Fruit fly (Drosophila melanogaster) whole organism, embryonic: ENCODE data around the gene CG43273.

ENCODE experiments used
- Atf-2 ChIP-seq: fragments of 200-800 bp; sonication (Bioruptor generic); optimal IDR thresholded peaks from 2 replicates; lab custom pipeline; 2016; ENCODE audit warnings: missing biosample characterization, missing genetic modification characterization
- Bgb ChIP-seq: fragments of 200-800 bp; sonication (Bioruptor generic); IDR thresholded peaks from 2 replicates; pipeline ENCODE4 v1.3.6; 2022; ENCODE audit warnings: missing biosample characterization, missing genetic modification characterization; ENCODE audit not compliant: partially characterized antibody
- CG12659 ChIP-seq: fragments of 200-800 bp; sonication (Bioruptor generic); optimal IDR thresholded peaks from 3 replicates; lab custom pipeline; 2017; ENCODE audit warnings: mild to moderate bottlenecking, missing biosample characterization, missing genetic modification reagents, missing genetic modification characterization
- CG12744 ChIP-seq: fragments of 200-800 bp; sonication (Bioruptor generic); optimal IDR thresholded peaks from 2 replicates; lab custom pipeline; 2016; ENCODE audit warnings: missing biosample characterization, missing genetic modification characterization
- CG13624 ChIP-seq: fragments of 200-800 bp; sonication (Bioruptor generic); optimal IDR thresholded peaks from 2 replicates; lab custom pipeline; 2016; ENCODE audit warnings: missing biosample characterization, missing genetic modification characterization
- CG15514 ChIP-seq: fragments of 200-800 bp; sonication (Bioruptor generic); optimal IDR thresholded peaks from 3 replicates; lab custom pipeline; 2017; ENCODE audit warnings: missing biosample characterization, missing genetic modification characterization, mild to moderate bottlenecking, moderate library complexity, missing genetic modification reagents
- CG15601 ChIP-seq: fragments of 200-800 bp; sonication (Bioruptor generic); optimal IDR thresholded peaks from 3 replicates; lab custom pipeline; 2019; ENCODE audit warnings: missing biosample characterization, mild to moderate bottlenecking, missing genetic modification characterization, moderate library complexity
- CG18476 ChIP-seq: fragments of 200-800 bp; sonication (Bioruptor generic); optimal IDR thresholded peaks from 2 replicates; lab custom pipeline; 2016; ENCODE audit warnings: missing biosample characterization, mild to moderate bottlenecking, missing genetic modification characterization
- CG2678 ChIP-seq: fragments of 200-800 bp; sonication (Bioruptor generic); optimal IDR thresholded peaks from 3 replicates; lab custom pipeline; 2019; ENCODE audit warnings: missing biosample characterization, mild to moderate bottlenecking, missing genetic modification characterization, moderate library complexity
- CG32532 ChIP-seq: fragments of 200-800 bp; sonication (Bioruptor generic); IDR thresholded peaks from 2 replicates; pipeline ENCODE4 v1.3.6; 2022; ENCODE audit warnings: missing biosample characterization, missing genetic modification characterization
- CG4360 ChIP-seq: fragments of 200-800 bp; sonication (Bioruptor generic); IDR thresholded peaks from 2 replicates; pipeline ENCODE4 v1.3.6; 2022; ENCODE audit warnings: missing biosample characterization, missing genetic modification characterization
- CG5953 ChIP-seq: fragments of 200-800 bp; sonication (Bioruptor generic); IDR thresholded peaks from 2 replicates; pipeline ENCODE4 v1.3.6; 2022; ENCODE audit warnings: missing biosample characterization, missing genetic modification characterization
- CG6654 ChIP-seq: fragments of 200-800 bp; sonication (Bioruptor generic); optimal IDR thresholded peaks from 2 replicates; lab custom pipeline; 2017; ENCODE audit warnings: missing biosample characterization, mild to moderate bottlenecking, missing genetic modification characterization
- CG6689 ChIP-seq: fragments of 200-800 bp; sonication (Bioruptor generic); IDR thresholded peaks from 2 replicates; pipeline ENCODE4 v1.3.6; 2022; ENCODE audit warnings: missing biosample characterization, missing genetic modification characterization
- CG7786 ChIP-seq: fragments of 200-800 bp; sonication (Bioruptor generic); optimal IDR thresholded peaks from 2 replicates; lab custom pipeline; 2016; ENCODE audit warnings: missing biosample characterization, missing genetic modification characterization
- CG9215 ChIP-seq: fragments of 200-800 bp; sonication (Bioruptor generic); IDR thresholded peaks from 2 replicates; pipeline ENCODE4 v1.3.6; 2022; ENCODE audit warnings: missing biosample characterization, missing genetic modification characterization
- Dref ChIP-seq: fragments of 200-800 bp; sonication (Bioruptor generic); IDR thresholded peaks from 2 replicates; pipeline ENCODE4 v1.3.6; 2022; ENCODE audit warnings: missing biosample characterization, missing genetic modification characterization
- HLH3B ChIP-seq: fragments of 200-800 bp; sonication (Bioruptor generic); IDR thresholded peaks from 2 replicates; pipeline ENCODE4 v1.3.6; 2022; ENCODE audit warnings: missing biosample characterization, missing genetic modification characterization
- Hand ChIP-seq: fragments of 200-800 bp; sonication (Bioruptor generic); optimal IDR thresholded peaks from 2 replicates; lab custom pipeline; 2017; ENCODE audit warnings: mild to moderate bottlenecking, missing biosample characterization, missing genetic modification reagents, missing genetic modification characterization
- Lim3 ChIP-seq: fragments of 200-800 bp; sonication (Bioruptor generic); IDR thresholded peaks from 2 replicates; pipeline ENCODE4 v1.3.6; 2022; ENCODE audit warnings: missing biosample characterization, missing genetic modification characterization
- MESR4 ChIP-seq: fragments of 200-800 bp; sonication (Bioruptor generic); optimal IDR thresholded peaks from 2 replicates; lab custom pipeline; 2018; ENCODE audit warnings: missing biosample characterization, mild to moderate bottlenecking, missing genetic modification characterization, moderate library complexity
- Med ChIP-seq: fragments of 200-800 bp; sonication (Bioruptor generic); peaks from one replicate; lab custom pipeline; 2016; ENCODE audit warnings: missing biosample characterization, missing genetic modification characterization, mild to moderate bottlenecking, inconsistent platforms, moderate library complexity
- Meics ChIP-seq: fragments of 200-800 bp; sonication (Bioruptor generic); optimal IDR thresholded peaks from 2 replicates; lab custom pipeline; 2017; ENCODE audit warnings: missing biosample characterization, mild to moderate bottlenecking, missing genetic modification characterization
- Mrtf ChIP-seq: fragments of 200-800 bp; sonication (Bioruptor generic); IDR thresholded peaks from 3 replicates; pipeline ENCODE4 v1.3.6; 2022; ENCODE audit warnings: missing biosample characterization, missing genetic modification characterization
- NC2α ChIP-seq: fragments of 200-800 bp; sonication (Bioruptor generic); optimal IDR thresholded peaks from 2 replicates; lab custom pipeline; 2016; ENCODE audit warnings: missing biosample characterization, missing genetic modification characterization
- NFAT ChIP-seq: fragments of 200-800 bp; sonication (Bioruptor generic); IDR thresholded peaks from 2 replicates; pipeline ENCODE4 v1.3.6; 2022; ENCODE audit warnings: missing biosample characterization, missing genetic modification characterization
- Rx ChIP-seq: fragments of 200-800 bp; sonication (Bioruptor generic); IDR thresholded peaks from 2 replicates; pipeline ENCODE4 v1.3.6; 2022; ENCODE audit warnings: missing biosample characterization, missing genetic modification characterization
- Sry-δ ChIP-seq: fragments of 200-800 bp; sonication (Bioruptor generic); optimal IDR thresholded peaks from 2 replicates; lab custom pipeline; 2016; ENCODE audit warnings: missing biosample characterization, missing genetic modification characterization
- cad ChIP-seq: fragments of >200 bp; optimal IDR thresholded peaks from 2 replicates; lab custom pipeline; 2017; ENCODE audit warnings: missing biosample characterization, missing genetic modification characterization
- crol ChIP-seq: fragments of 200-800 bp; sonication (Bioruptor generic); IDR thresholded peaks from 2 replicates; pipeline ENCODE4 v1.3.6; 2022; ENCODE audit warnings: missing biosample characterization, missing genetic modification characterization
- dan ChIP-seq: fragments of 200-800 bp; sonication (Bioruptor generic); IDR thresholded peaks from 2 replicates; pipeline ENCODE4 v1.3.6; 2022; ENCODE audit warnings: missing biosample characterization, missing genetic modification characterization
- dmrt99B ChIP-seq: fragments of 200-800 bp; sonication (Bioruptor generic); optimal IDR thresholded peaks from 2 replicates; lab custom pipeline; 2018; ENCODE audit warnings: missing biosample characterization, mild to moderate bottlenecking, missing genetic modification characterization, moderate library complexity
- dpn ChIP-seq, 2 experiments: fragments of 200-800 bp; sonication (Bioruptor generic); optimal IDR thresholded peaks; 3 replicates each; lab custom pipeline; 2016; ENCODE audit warnings: missing biosample characterization in 2 of 2, missing genetic modification characterization in 2 of 2
- ewg ChIP-seq: fragments of 200-800 bp; sonication (Bioruptor generic); optimal IDR thresholded peaks from 3 replicates; lab custom pipeline; 2017; ENCODE audit warnings: mild to moderate bottlenecking, missing biosample characterization, missing genetic modification reagents, missing genetic modification characterization
- gce ChIP-seq: fragments of 200-800 bp; sonication (Bioruptor generic); IDR thresholded peaks from 3 replicates; pipeline ENCODE4 v1.3.6; 2022; ENCODE audit warnings: missing biosample characterization, missing genetic modification characterization
- grau ChIP-seq: fragments of 200-800 bp; optimal IDR thresholded peaks from 3 replicates; lab custom pipeline; 2019; ENCODE audit warnings: missing biosample characterization, mild to moderate bottlenecking, missing genetic modification characterization, moderate library complexity
- gsb-n ChIP-seq: fragments of 200-800 bp; sonication (Bioruptor generic); optimal IDR thresholded peaks from 3 replicates; lab custom pipeline; 2018; ENCODE audit warnings: missing biosample characterization, mild to moderate bottlenecking, missing genetic modification characterization
- gt ChIP-seq: fragments of 200-800 bp; sonication (Bioruptor generic); IDR thresholded peaks from 2 replicates; pipeline ENCODE4 v1.3.6; 2022; ENCODE audit warnings: missing biosample characterization, missing genetic modification characterization
- insv ChIP-seq, 2 experiments: fragments of 200-800 bp; sonication (Bioruptor generic); optimal IDR thresholded peaks; 3 replicates each; lab custom pipeline; 2016 to 2018; ENCODE audit warnings: missing biosample characterization in 2 of 2, missing genetic modification characterization in 2 of 2
- mirr ChIP-seq: fragments of 200-800 bp; sonication (Bioruptor generic); optimal IDR thresholded peaks from 3 replicates; lab custom pipeline; 2018; ENCODE audit warnings: missing biosample characterization, mild to moderate bottlenecking, missing genetic modification characterization
- onecut ChIP-seq: fragments of 200-800 bp; sonication (Bioruptor generic); IDR thresholded peaks from 2 replicates; pipeline ENCODE4 v1.3.6; 2022; ENCODE audit warnings: missing biosample characterization, missing genetic modification characterization
- pita ChIP-seq: fragments of 200-800 bp; sonication (Bioruptor generic); optimal IDR thresholded peaks from 2 replicates; lab custom pipeline; 2017; ENCODE audit warnings: missing biosample characterization, mild to moderate bottlenecking, missing genetic modification characterization
- pros ChIP-seq: fragments of 200-800 bp; sonication (Bioruptor generic); optimal IDR thresholded peaks from 3 replicates; lab custom pipeline; 2019; ENCODE audit warnings: missing biosample characterization, mild to moderate bottlenecking, missing genetic modification characterization, moderate library complexity
- scrt ChIP-seq: fragments of 200-800 bp; sonication (Bioruptor generic); optimal IDR thresholded peaks from 2 replicates; lab custom pipeline; 2018; ENCODE audit warnings: missing biosample characterization, mild to moderate bottlenecking, missing genetic modification characterization, moderate library complexity
- sens-2 ChIP-seq: fragments of 200-800 bp; sonication (Bioruptor generic); IDR thresholded peaks from 2 replicates; pipeline ENCODE4 v1.3.6; 2022; ENCODE audit warnings: missing biosample characterization, missing genetic modification characterization
- slou ChIP-seq: fragments of 200-800 bp; sonication (Bioruptor generic); optimal IDR thresholded peaks from 3 replicates; lab custom pipeline; 2016; ENCODE audit warnings: missing biosample characterization, missing genetic modification characterization
- trem ChIP-seq: fragments of 200-800 bp; optimal IDR thresholded peaks from 3 replicates; lab custom pipeline; 2019; ENCODE audit warnings: missing biosample characterization, mild to moderate bottlenecking, missing genetic modification characterization, moderate library complexity
- trh ChIP-seq: fragments of 200-800 bp; sonication (Bioruptor generic); optimal IDR thresholded peaks from 2 replicates; lab custom pipeline; 2016; ENCODE audit warnings: missing biosample characterization, missing genetic modification characterization
- wek ChIP-seq: fragments of 200-800 bp; sonication (Bioruptor generic); optimal IDR thresholded peaks from 3 replicates; lab custom pipeline; 2018; ENCODE audit warnings: missing biosample characterization, mild to moderate bottlenecking, missing genetic modification characterization, moderate library complexity

Gene CG43273

DNA sequence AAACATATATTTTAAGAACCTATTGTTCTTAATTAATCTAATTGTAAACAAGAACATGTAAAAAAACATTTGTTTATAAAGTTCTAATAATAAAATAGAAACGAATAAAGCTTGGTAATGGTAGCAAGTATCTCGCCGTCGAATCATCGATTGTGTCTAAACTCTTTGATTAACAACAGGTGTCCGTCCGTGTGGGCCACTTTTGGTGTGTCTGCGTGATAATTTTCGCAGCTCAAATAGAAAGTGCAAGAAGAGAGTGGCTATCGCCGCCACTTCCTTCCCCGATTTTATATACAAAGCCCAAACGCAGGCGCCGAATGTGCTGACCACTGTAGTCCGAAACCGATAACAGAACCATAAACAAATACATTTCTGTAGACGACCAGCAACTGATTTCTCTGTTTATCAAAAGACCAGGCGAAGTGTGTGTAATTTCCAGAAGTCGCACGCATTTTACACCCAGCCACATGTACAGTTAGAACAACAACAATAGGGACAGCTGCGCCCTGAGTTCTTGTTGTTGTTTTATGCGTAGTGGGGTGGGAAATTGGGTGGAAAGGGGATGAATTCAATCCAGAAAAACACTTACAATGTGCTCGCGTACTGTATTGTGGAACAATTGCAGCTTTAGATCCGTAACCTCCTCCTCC, 17.0 kb upstream of the CG43273 start (continued):
- peak; percentile 0 for TF ChIP-seq grau (tag; lab: Kevin White, UChicago)
- TF ChIP-seq cad (GFP tag; lab: Kevin White, UChicago): peak; percentile 15
- no peak for TF ChIP-seq Rx (GFP tag; lab: Robert Waterston, UW)
- TF ChIP-seq wek (GFP tag; lab: Kevin White, UChicago): no peak
- peak; percentile 8 for TF ChIP-seq Hand (GFP tag; lab: Kevin White, UChicago)
- no peak for TF ChIP-seq CG12659
- TF ChIP-seq Med (GFP tag; lab: Kevin White, UChicago): peak; percentile 71
- TF ChIP-seq pita: no peak
- peak; percentile 99 for TF ChIP-seq CG4360 (GFP tag; lab: Robert Waterston, UW)
- peak; percentile 68 for TF ChIP-seq ewg (GFP tag; lab: Kevin White, UChicago)
- TF ChIP-seq CG18476: no peak
- TF ChIP-seq Bgb (GFP tag; lab: Robert Waterston, UW): peak; percentile 32; the same call in 1 of the 2 replicates
- peak; percentile 25 for TF ChIP-seq mirr (GFP tag; lab: Kevin White, UChicago)
- no peak for TF ChIP-seq gt
- no peak for TF ChIP-seq crol (GFP tag; lab: Robert Waterston, UW)
- TF ChIP-seq CG15514 (GFP tag; lab: Kevin White, UChicago): no peak
- TF ChIP-seq slou (GFP tag; lab: Kevin White, UChicago): no peak
- TF ChIP-seq CG13624 (GFP tag; lab: Kevin White, UChicago): no peak
- no peak for TF ChIP-seq CG5953 (GFP tag; lab: Robert Waterston, UW)
- TF ChIP-seq pros (GFP tag; lab: Kevin White, UChicago): peak; percentile 34
- TF ChIP-seq dpn (GFP tag; optimal IDR thresholded peaks at IDR 0.05; lab: Kevin White, UChicago): no peak
- TF ChIP-seq onecut (GFP tag; lab: Robert Waterston, UW): no peak
- TF ChIP-seq CG2678 (tag; lab: Kevin White, UChicago): no peak
- 0 out of 2 replicates have a peak, but pooled peaks have one; percentile 29 for TF ChIP-seq sens-2 (GFP tag; lab: Robert Waterston, UW)

DNA sequence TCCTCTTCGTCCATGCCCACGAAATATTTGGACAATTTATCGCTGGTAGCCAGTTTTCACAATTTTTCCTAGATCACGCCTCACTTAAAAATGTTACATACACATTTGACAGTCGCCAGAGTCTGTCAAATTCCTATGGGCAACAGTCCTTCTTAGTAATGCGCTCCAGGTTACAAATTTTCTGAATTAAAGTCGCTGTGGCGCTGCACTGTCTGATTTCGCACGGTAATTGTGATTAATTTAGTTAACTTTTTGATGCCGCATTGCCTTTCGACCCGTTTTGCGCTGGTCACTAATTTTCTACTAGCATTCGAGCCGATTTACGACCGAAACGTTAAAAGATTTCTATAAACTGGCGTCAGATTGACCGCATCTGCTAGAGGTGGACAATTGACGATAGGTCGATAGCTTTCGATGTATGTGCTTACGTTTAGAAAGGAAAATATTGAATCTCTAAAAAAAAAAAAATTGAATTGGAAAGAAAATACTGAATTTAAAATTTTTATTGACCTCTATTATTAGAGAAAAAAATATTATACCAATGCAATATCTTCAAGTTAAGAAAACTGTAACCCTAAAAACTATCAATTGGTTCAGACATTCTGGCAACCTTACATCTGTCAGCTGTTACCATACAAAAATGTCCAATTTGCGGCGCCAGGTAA, 16.3 kb upstream of the CG43273 start, which contains the start of the genes lili and CG34150:
Gene lili, minus strand, starts transcription at position 376 of the 665 bp plus-strand sequence.
Gene CG34150, plus strand, starts transcription at position 626 of the 665 bp plus-strand sequence.
- peak; percentile 43 for TF ChIP-seq gsb-n (tag; lab: Kevin White, UChicago)
- no peak for TF ChIP-seq Rx (GFP tag; lab: Robert Waterston, UW)
- peak; percentile 95 for TF ChIP-seq Sry-δ (GFP tag; lab: Kevin White, UChicago)
- no peak for TF ChIP-seq gce (GFP tag; lab: Robert Waterston, UW)
- peak; percentile 74 for TF ChIP-seq CG7786 (GFP tag; lab: Kevin White, UChicago)
- no peak for TF ChIP-seq dmrt99B (tag; lab: Kevin White, UChicago)
- TF ChIP-seq Mrtf: 0 out of 3 replicates have a peak, but pooled peaks have one; percentile 45
- TF ChIP-seq insv (GFP tag; optimal IDR thresholded peaks at IDR 0.05; lab: Kevin White, UChicago): peak in 1 of 2 experiments; percentile 32
- TF ChIP-seq crol (GFP tag; lab: Robert Waterston, UW): no peak
- peak; percentile 65 for TF ChIP-seq MESR4 (GFP tag; lab: Kevin White, UChicago)
- TF ChIP-seq CG6689 (GFP tag; lab: Robert Waterston, UW): peak; percentile 80
- peak; percentile 73 for TF ChIP-seq CG9215
- peak; percentile 54; the same call in 1 of the 2 replicates for TF ChIP-seq NFAT (GFP tag; lab: Robert Waterston, UW)
- no peak for TF ChIP-seq NC2α (GFP tag; lab: Kevin White, UChicago)
- peak; percentile 64 for TF ChIP-seq HLH3B
- no peak for TF ChIP-seq Lim3 (GFP tag; lab: Robert Waterston, UW)
- TF ChIP-seq CG12744 (GFP tag; lab: Kevin White, UChicago): peak; percentile 72
- peak; percentile 26 for TF ChIP-seq trh (GFP tag; lab: Kevin White, UChicago)
- TF ChIP-seq Atf-2: peak; percentile 62
- TF ChIP-seq scrt (GFP tag; lab: Kevin White, UChicago): peak; percentile 70
- peak; percentile 74 for TF ChIP-seq Dref (GFP tag; lab: Robert Waterston, UW)
- no peak for TF ChIP-seq dan (GFP tag; lab: Robert Waterston, UW)
- TF ChIP-seq CG32532 (GFP tag; lab: Robert Waterston, UW): peak; percentile 81
- peak; percentile 52 for TF ChIP-seq Meics (GFP tag; lab: Kevin White, UChicago)
- TF ChIP-seq CG6654 (GFP tag; lab: Kevin White, UChicago): no peak
- peak; percentile 84 for TF ChIP-seq CG15601 (tag; lab: Kevin White, UChicago)
- peak; percentile 92 for TF ChIP-seq trem (tag; lab: Kevin White, UChicago)
